Fruit fly (Drosophila melanogaster) whole organism, embryonic: ENCODE data around the gene PH4alphaNE3.
A peak's percentile ranks its signal among the peaks of the same experiment; 100 is the strongest.

Source experiments
- B-H1 ChIP-seq: fragments of 200-800 bp; sonication (Bioruptor generic); IDR thresholded peaks from 3 replicates; pipeline ENCODE4 v1.3.6; 2022; ENCODE audit warnings: missing biosample characterization, missing genetic modification characterization
- Bdp1 ChIP-seq: fragments of 200-800 bp; sonication (Bioruptor generic); optimal IDR thresholded peaks from 3 replicates; lab custom pipeline; 2016; ENCODE audit warnings: missing biosample characterization, missing genetic modification characterization
- CG11398 ChIP-seq: fragments of 200-800 bp; sonication (Bioruptor generic); optimal IDR thresholded peaks from 2 replicates; lab custom pipeline; 2016; ENCODE audit warnings: missing biosample characterization, missing genetic modification characterization
- CG12236 ChIP-seq: fragments of 200-800 bp; sonication (Bioruptor generic); optimal IDR thresholded peaks from 2 replicates; lab custom pipeline; 2016; ENCODE audit warnings: missing biosample characterization, missing genetic modification characterization
- CG1233 ChIP-seq: fragments of 200-800 bp; sonication (Bioruptor generic); optimal IDR thresholded peaks from 4 replicates; lab custom pipeline; 2018; ENCODE audit warnings: missing biosample characterization, mild to moderate bottlenecking, missing genetic modification characterization
- CG13424 ChIP-seq: fragments of 200-800 bp; sonication (Bioruptor generic); optimal IDR thresholded peaks from 2 replicates; lab custom pipeline; 2019; ENCODE audit warnings: missing biosample characterization, mild to moderate bottlenecking, missing genetic modification characterization, moderate library complexity
- CG15011 ChIP-seq: fragments of 200-800 bp; sonication (Bioruptor generic); optimal IDR thresholded peaks from 3 replicates; lab custom pipeline; 2018; ENCODE audit warnings: missing biosample characterization, mild to moderate bottlenecking, missing genetic modification characterization
- CG16863 ChIP-seq: fragments of 200-800 bp; sonication (Bioruptor generic); optimal IDR thresholded peaks from 3 replicates; lab custom pipeline; 2016; ENCODE audit warnings: missing biosample characterization, missing genetic modification characterization
- CG2116 ChIP-seq: fragments of 200-800 bp; sonication (Bioruptor generic); optimal IDR thresholded peaks from 3 replicates; lab custom pipeline; 2018; ENCODE audit warnings: missing biosample characterization, mild to moderate bottlenecking, missing genetic modification characterization
- CG2129 ChIP-seq: fragments of 200-800 bp; sonication (Bioruptor generic); IDR thresholded peaks from 2 replicates; pipeline ENCODE4 v1.3.6; 2022; ENCODE audit warnings: missing biosample characterization, missing genetic modification characterization; ENCODE audit not compliant: partially characterized antibody
- CG32532 ChIP-seq: fragments of 200-800 bp; sonication (Bioruptor generic); IDR thresholded peaks from 2 replicates; pipeline ENCODE4 v1.3.6; 2022; ENCODE audit warnings: missing biosample characterization, missing genetic modification characterization
- CG34376 ChIP-seq: fragments of 200-800 bp; sonication (Bioruptor generic); optimal IDR thresholded peaks from 2 replicates; lab custom pipeline; 2018; ENCODE audit warnings: missing biosample characterization, mild to moderate bottlenecking, missing genetic modification characterization
- CG4424 ChIP-seq: fragments of 200-800 bp; sonication (Bioruptor generic); optimal IDR thresholded peaks from 3 replicates; lab custom pipeline; 2016; ENCODE audit warnings: missing biosample characterization, missing genetic modification characterization
- CG7372 ChIP-seq: fragments of 200-800 bp; sonication (Bioruptor generic); IDR thresholded peaks from 2 replicates; pipeline ENCODE4 v1.3.6; 2022; ENCODE audit warnings: missing biosample characterization, missing genetic modification characterization
- CG7987 ChIP-seq: fragments of 200-800 bp; sonication (Bioruptor generic); optimal IDR thresholded peaks from 2 replicates; lab custom pipeline; 2018; ENCODE audit warnings: missing biosample characterization, mild to moderate bottlenecking, missing genetic modification characterization, moderate library complexity
- Ets97D ChIP-seq: fragments of 200-800 bp; sonication (Bioruptor generic); optimal IDR thresholded peaks from 3 replicates; lab custom pipeline; 2016; ENCODE audit warnings: missing biosample characterization, missing genetic modification characterization
- H2.0 ChIP-seq: fragments of 200-800 bp; sonication (Bioruptor generic); IDR thresholded peaks from 2 replicates; pipeline ENCODE4 v1.3.6; 2022; ENCODE audit warnings: missing biosample characterization, missing genetic modification characterization
- HLHmδ ChIP-seq: fragments of 200-800 bp; sonication (Bioruptor generic); optimal IDR thresholded peaks from 2 replicates; lab custom pipeline; 2018; ENCODE audit warnings: missing biosample characterization, mild to moderate bottlenecking, missing genetic modification characterization, moderate library complexity
- Hsf ChIP-seq: fragments of 200-800 bp; sonication (Bioruptor generic); optimal IDR thresholded peaks from 3 replicates; lab custom pipeline; 2016; ENCODE audit warnings: missing biosample characterization, missing genetic modification characterization
- Jarid2 ChIP-seq: fragments of 200-800 bp; sonication (Bioruptor generic); optimal IDR thresholded peaks from 3 replicates; lab custom pipeline; 2017; ENCODE audit warnings: mild to moderate bottlenecking, missing biosample characterization, missing genetic modification reagents, missing genetic modification characterization
- MTF-1 ChIP-seq: fragments of 200-800 bp; sonication (Bioruptor generic); optimal IDR thresholded peaks from 2 replicates; lab custom pipeline; 2018; ENCODE audit warnings: missing biosample characterization, mild to moderate bottlenecking, missing genetic modification characterization, borderline replicate concordance
- Max ChIP-seq: fragments of 200-800 bp; sonication (Bioruptor generic); optimal IDR thresholded peaks from 2 replicates; lab custom pipeline; 2016; ENCODE audit warnings: missing biosample characterization, mild to moderate bottlenecking, missing genetic modification characterization
- Pdp1 ChIP-seq, 2 experiments: fragments of 200-800 bp; sonication (Bioruptor generic); optimal IDR thresholded peaks; 3 replicates each; lab custom pipeline; 2016; ENCODE audit warnings: missing biosample characterization in 2 of 2, missing genetic modification characterization in 2 of 2, mild to moderate bottlenecking in 1 of 2, moderate library complexity in 1 of 2
- Rx ChIP-seq: fragments of 200-800 bp; sonication (Bioruptor generic); IDR thresholded peaks from 2 replicates; pipeline ENCODE4 v1.3.6; 2022; ENCODE audit warnings: missing biosample characterization, missing genetic modification characterization
- Sox102F ChIP-seq: fragments of 200-800 bp; sonication (Bioruptor generic); optimal IDR thresholded peaks from 2 replicates; lab custom pipeline; 2018; ENCODE audit warnings: missing biosample characterization, mild to moderate bottlenecking, missing genetic modification characterization, moderate library complexity
- Ssrp ChIP-seq: fragments of 200-800 bp; sonication (Bioruptor generic); optimal IDR thresholded peaks from 2 replicates; lab custom pipeline; 2018; ENCODE audit warnings: missing biosample characterization, mild to moderate bottlenecking, missing genetic modification characterization, moderate library complexity
- Taf1 ChIP-seq: fragments of 200-800 bp; sonication (Bioruptor generic); IDR thresholded peaks from 2 replicates; pipeline ENCODE4 v1.3.6; 2022; ENCODE audit warnings: missing biosample characterization, missing genetic modification characterization
- Trl ChIP-seq, 3 experiments: fragments of >200 bp in 2 of 3; fragments of 200-800 bp in 1 of 3; sonication (Bioruptor generic) in 1 of 3; optimal IDR thresholded peaks; 2 replicates in 1 of 3; 3 replicates in 2 of 3; lab custom pipeline; 2016 to 2017; ENCODE audit warnings: missing biosample characterization in 1 of 3, missing genetic modification characterization in 1 of 3
- Xrp1 ChIP-seq: fragments of 200-800 bp; sonication (Bioruptor generic); IDR thresholded peaks from 2 replicates; pipeline ENCODE4 v1.3.6; 2022; ENCODE audit warnings: missing biosample characterization, missing genetic modification characterization
- al ChIP-seq: fragments of 200-800 bp; sonication (Bioruptor generic); IDR thresholded peaks from 2 replicates; pipeline ENCODE4 v1.3.6; 2022; ENCODE audit warnings: missing biosample characterization, missing genetic modification characterization
- ato ChIP-seq: fragments of 200-800 bp; sonication (Bioruptor generic); IDR thresholded peaks from 2 replicates; pipeline ENCODE4 v1.3.6; 2022; ENCODE audit warnings: missing biosample characterization, missing genetic modification characterization; ENCODE audit not compliant: partially characterized antibody
- bab2 ChIP-seq: fragments of 200-800 bp; sonication (Bioruptor generic); optimal IDR thresholded peaks from 2 replicates; lab custom pipeline; 2016; ENCODE audit warnings: missing biosample characterization, missing genetic modification characterization
- bigmax ChIP-seq: fragments of 200-800 bp; sonication (Bioruptor generic); optimal IDR thresholded peaks from 2 replicates; lab custom pipeline; 2018; ENCODE audit warnings: missing biosample characterization, mild to moderate bottlenecking, missing genetic modification characterization
- bowl ChIP-seq: fragments of 200-800 bp; sonication (Bioruptor generic); IDR thresholded peaks from 2 replicates; pipeline ENCODE4 v1.3.6; 2022; ENCODE audit warnings: missing biosample characterization, missing genetic modification characterization
- cad ChIP-seq: fragments of >200 bp; optimal IDR thresholded peaks from 2 replicates; lab custom pipeline; 2017; ENCODE audit warnings: missing biosample characterization, missing genetic modification characterization
- cwo ChIP-seq: fragments of 200-800 bp; sonication (Bioruptor generic); optimal IDR thresholded peaks from 3 replicates; lab custom pipeline; 2017; ENCODE audit warnings: missing biosample characterization, missing genetic modification characterization, mild to moderate bottlenecking, moderate library complexity, missing genetic modification reagents
- dimm ChIP-seq: fragments of 200-800 bp; sonication (Bioruptor generic); IDR thresholded peaks from 2 replicates; pipeline ENCODE4 v1.3.6; 2022; ENCODE audit warnings: missing biosample characterization, missing genetic modification characterization
- dysf ChIP-seq: fragments of 200-800 bp; sonication (Bioruptor generic); IDR thresholded peaks from 3 replicates; pipeline ENCODE4 v1.3.6; 2022; ENCODE audit warnings: missing biosample characterization, missing genetic modification characterization
- fd3F ChIP-seq: fragments of 200-800 bp; sonication (Bioruptor generic); optimal IDR thresholded peaks from 2 replicates; lab custom pipeline; 2018; ENCODE audit warnings: missing biosample characterization, mild to moderate bottlenecking, missing genetic modification characterization, moderate library complexity
- gem ChIP-seq: fragments of 200-800 bp; sonication (Bioruptor generic); optimal IDR thresholded peaks from 2 replicates; lab custom pipeline; 2019; ENCODE audit warnings: missing biosample characterization, mild to moderate bottlenecking, missing genetic modification characterization, moderate library complexity
- hkb ChIP-seq, 2 experiments: fragments of 200-800 bp in 1 of 2; fragments of >200 bp in 1 of 2; sonication (Bioruptor generic) in 1 of 2; IDR thresholded peaks in 1 of 2; optimal IDR thresholded peaks in 1 of 2; 2 replicates each; pipeline versions ENCODE4 v1.3.6 to Lab custom; 2017 to 2022; ENCODE audit warnings: missing biosample characterization in 1 of 2, missing genetic modification characterization in 1 of 2
- ind ChIP-seq: fragments of 200-800 bp; sonication (Bioruptor generic); optimal IDR thresholded peaks from 3 replicates; lab custom pipeline; 2016; ENCODE audit warnings: missing biosample characterization, missing genetic modification characterization
- phol ChIP-seq: fragments of 200-800 bp; sonication (Bioruptor generic); optimal IDR thresholded peaks from 3 replicates; lab custom pipeline; 2018; ENCODE audit warnings: missing biosample characterization, mild to moderate bottlenecking, missing genetic modification characterization, moderate library complexity
- repo ChIP-seq: fragments of 200-800 bp; sonication (Bioruptor generic); optimal IDR thresholded peaks from 2 replicates; lab custom pipeline; 2016; ENCODE audit warnings: missing biosample characterization, missing genetic modification characterization
- rib ChIP-seq: fragments of 200-800 bp; sonication (Bioruptor generic); IDR thresholded peaks from 2 replicates; pipeline ENCODE4 v1.3.6; 2022; ENCODE audit warnings: missing biosample characterization, missing genetic modification characterization
- stc ChIP-seq: fragments of 200-800 bp; sonication (Bioruptor generic); IDR thresholded peaks from 2 replicates; pipeline ENCODE4 v1.3.6; 2022; ENCODE audit warnings: missing biosample characterization, missing genetic modification characterization
- sug ChIP-seq: fragments of 200-800 bp; optimal IDR thresholded peaks from 2 replicates; lab custom pipeline; 2019; ENCODE audit warnings: missing biosample characterization, mild to moderate bottlenecking, missing genetic modification characterization, moderate library complexity
- zfh2 ChIP-seq: fragments of 200-800 bp; sonication (Bioruptor generic); optimal IDR thresholded peaks from 2 replicates; lab custom pipeline; 2016; ENCODE audit warnings: missing biosample characterization, missing genetic modification characterization

Gene PH4alphaNE3

DNA sequence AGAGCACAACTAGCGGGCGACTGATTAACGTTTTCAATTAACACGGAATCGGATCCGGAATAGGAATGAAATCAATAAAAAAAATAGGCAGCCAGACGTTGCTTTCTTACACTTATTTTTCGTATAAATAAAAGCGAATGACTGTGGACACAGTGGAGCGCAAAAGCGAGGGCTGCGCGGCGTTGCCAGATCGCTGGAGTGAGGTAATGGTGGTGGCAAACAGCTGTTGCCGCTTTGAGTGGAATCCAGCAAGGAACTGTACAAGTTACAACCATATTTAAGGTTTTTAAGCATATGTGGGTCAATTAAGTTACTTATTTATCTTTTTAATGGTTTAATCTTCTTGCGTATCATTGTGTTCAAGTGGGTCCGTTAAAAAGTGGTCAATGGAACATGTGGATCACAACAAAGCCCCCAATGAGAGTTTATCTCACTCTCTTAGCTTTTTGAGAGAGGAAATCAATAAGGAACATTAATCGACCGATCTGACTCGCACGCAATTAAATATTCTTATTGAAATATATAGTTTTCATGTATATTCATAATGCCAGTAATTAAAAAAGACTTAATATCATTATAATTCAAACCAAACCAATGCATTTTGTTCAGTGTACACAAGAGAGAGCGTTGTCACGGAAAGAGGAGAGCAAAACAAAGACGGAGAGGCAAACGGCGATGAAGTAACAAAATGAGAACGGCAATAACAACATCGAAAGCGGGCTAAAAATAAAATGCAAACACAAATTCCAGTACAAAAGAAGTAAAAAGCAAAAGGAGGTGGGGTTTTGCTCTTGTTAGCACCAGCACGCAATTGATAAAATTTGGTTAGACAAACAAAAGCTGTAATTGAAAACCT lies 3.6 kb upstream of the PH4alphaNE3 start (continued):
- peak; percentile 82 for TF ChIP-seq fd3F (GFP tag; lab: Kevin White, UChicago)
- no peak for TF ChIP-seq cad (GFP tag; lab: Kevin White, UChicago)
- peak; percentile 81 to 97 for TF ChIP-seq Trl (optimal IDR thresholded peaks at IDR 0.05; lab: Kevin White, UChicago)
- TF ChIP-seq Trl (GFP tag; optimal IDR thresholded peaks at IDR 0.05; lab: Kevin White, UChicago) = peak; percentile 88
- TF ChIP-seq Bdp1 (GFP tag; lab: Kevin White, UChicago) = peak; percentile 82
- TF ChIP-seq CG11398 = peak; percentile 67
- peak; percentile 42 for TF ChIP-seq Ets97D (GFP tag; lab: Kevin White, UChicago)
- TF ChIP-seq bowl (GFP tag; lab: Robert Waterston, UW) = peak; percentile 92
- TF ChIP-seq hkb (optimal IDR thresholded peaks at IDR 0.05; lab: Kevin White, UChicago) = no peak
- TF ChIP-seq hkb (GFP tag; IDR thresholded peaks at IDR 0.05; lab: Robert Waterston, UW) = peak; percentile 98
- TF ChIP-seq bab2 = peak; percentile 58
- TF ChIP-seq CG4424 = peak; percentile 93
- TF ChIP-seq Pdp1 (GFP tag; optimal IDR thresholded peaks at IDR 0.05; lab: Kevin White, UChicago) = peak; percentile 89 to 92
- peak; percentile 83 for TF ChIP-seq CG16863 (GFP tag; lab: Kevin White, UChicago)
- peak; percentile 90 for TF ChIP-seq cwo (GFP tag; lab: Kevin White, UChicago)
- peak; percentile 78 for TF ChIP-seq Ssrp (tag; lab: Kevin White, UChicago)
- TF ChIP-seq HLHmδ = no peak
- peak; percentile 85 for TF ChIP-seq CG1233 (GFP tag; lab: Kevin White, UChicago)
- TF ChIP-seq CG34376 (GFP tag; lab: Kevin White, UChicago) = peak; percentile 55
- no peak for TF ChIP-seq CG2129
- no peak for TF ChIP-seq ato (GFP tag; lab: Robert Waterston, UW)
- peak; percentile 92 for TF ChIP-seq Sox102F
- TF ChIP-seq CG15011 (GFP tag; lab: Kevin White, UChicago) = peak; percentile 85
- peak; percentile 96 for TF ChIP-seq gem (tag; lab: Kevin White, UChicago)
- peak; percentile 86 for TF ChIP-seq CG7372 (GFP tag; lab: Robert Waterston, UW)
- TF ChIP-seq CG7987 (GFP tag; lab: Kevin White, UChicago) = peak; percentile 85
- peak; percentile 75 for TF ChIP-seq sug
- peak; percentile 97 for TF ChIP-seq stc (GFP tag; lab: Robert Waterston, UW)
- peak; percentile 58 for TF ChIP-seq Jarid2 (GFP tag; lab: Kevin White, UChicago)
- peak; percentile 82 for TF ChIP-seq zfh2 (GFP tag; lab: Kevin White, UChicago)
- TF ChIP-seq dimm (GFP tag; lab: Robert Waterston, UW) = peak; percentile 77
- TF ChIP-seq Xrp1 (GFP tag; lab: Robert Waterston, UW) = peak; percentile 95
- peak; percentile 62 for TF ChIP-seq MTF-1 (GFP tag; lab: Kevin White, UChicago)
- peak; percentile 80 for TF ChIP-seq repo (GFP tag; lab: Kevin White, UChicago)
- TF ChIP-seq Max (GFP tag; lab: Kevin White, UChicago) = peak; percentile 91
- peak; percentile 88 for TF ChIP-seq phol (tag; lab: Kevin White, UChicago)
- peak; percentile 90 for TF ChIP-seq rib (GFP tag; lab: Robert Waterston, UW)
- TF ChIP-seq H2.0 = peak; percentile 93
- peak; percentile 95 for TF ChIP-seq B-H1 (GFP tag; lab: Robert Waterston, UW)
- TF ChIP-seq Hsf (GFP tag; lab: Kevin White, UChicago) = peak; percentile 90
- TF ChIP-seq CG2116 = peak; percentile 67
- TF ChIP-seq bigmax (GFP tag; lab: Kevin White, UChicago) = no peak
- peak; percentile 80 for TF ChIP-seq Taf1 (GFP tag; lab: Robert Waterston, UW)
- peak; percentile 92 for TF ChIP-seq dysf
- peak; percentile 96 for TF ChIP-seq CG32532 (GFP tag; lab: Robert Waterston, UW)
- TF ChIP-seq al (GFP tag; lab: Robert Waterston, UW) = peak; percentile 85
- TF ChIP-seq CG12236 (GFP tag; lab: Kevin White, UChicago) = peak; percentile 74
- TF ChIP-seq ind = peak; percentile 88
- TF ChIP-seq CG13424 (tag; lab: Kevin White, UChicago) = peak; percentile 90
- TF ChIP-seq Rx = peak; percentile 86
